Worm (Caenorhabditis elegans) whole organism, late embryonic: ENCODE results near the gene hmg-11.
A peak's percentile ranks its signal among the peaks of the same experiment; 100 is the strongest.

Experiments used
- C08G9.2 ChIP-seq: sonication (generic microtip); optimal IDR thresholded peaks from 2 replicates; lab custom pipeline; 2016; ENCODE audit warnings: mild to moderate bottlenecking, missing genetic modification characterization, moderate library complexity, missing compliant biosample characterization
- C38D4.7 ChIP-seq: fragments of 200-800 bp; sonication (Bioruptor generic); optimal IDR thresholded peaks from 2 replicates; lab custom pipeline; 2018; ENCODE audit warnings: mild to moderate bottlenecking, missing genetic modification characterization, moderate library complexity, missing compliant biosample characterization
- F13H6.1 ChIP-seq: sonication (generic microtip); optimal IDR thresholded peaks from 2 replicates; lab custom pipeline; 2016; ENCODE audit warnings: missing genetic modification characterization, missing compliant biosample characterization
- T23F11.4 ChIP-seq: fragments of 200-800 bp; sonication (Bioruptor generic); optimal IDR thresholded peaks from 2 replicates; lab custom pipeline; 2018; ENCODE audit warnings: mild to moderate bottlenecking, missing genetic modification characterization, missing compliant biosample characterization
- ahr-1 ChIP-seq: sonication (generic microtip); optimal IDR thresholded peaks from 2 replicates; lab custom pipeline; 2016; ENCODE audit warnings: missing genetic modification characterization, missing compliant biosample characterization
- ama-1 ChIP-seq: fragments of 150-350 bp; optimal IDR thresholded peaks from 2 replicates; lab custom pipeline; 2014
- ceh-14 ChIP-seq: sonication (generic microtip); optimal IDR thresholded peaks from 2 replicates; lab custom pipeline; 2016; ENCODE audit warnings: missing genotype, missing genetic modification characterization, missing compliant biosample characterization
- ceh-18 ChIP-seq: sonication (generic microtip); optimal IDR thresholded peaks from 2 replicates; lab custom pipeline; 2016; ENCODE audit warnings: missing genetic modification characterization, missing compliant biosample characterization
- ceh-19 ChIP-seq: fragments of 200-800 bp; sonication (Bioruptor generic); optimal IDR thresholded peaks from 2 replicates; lab custom pipeline; 2018; ENCODE audit warnings: mild to moderate bottlenecking, missing genetic modification characterization, missing compliant biosample characterization
- ceh-2 ChIP-seq: sonication (generic microtip); optimal IDR thresholded peaks from 2 replicates; lab custom pipeline; 2016; ENCODE audit warnings: missing genotype, missing genetic modification characterization, missing compliant biosample characterization
- ceh-30 ChIP-seq: fragments of 150-350 bp; optimal IDR thresholded peaks from 2 replicates; lab custom pipeline; 2014; ENCODE audit warnings: missing biosample characterization, missing genetic modification characterization
- ceh-34 ChIP-seq: sonication (generic microtip); optimal IDR thresholded peaks from 2 replicates; lab custom pipeline; 2016; ENCODE audit warnings: mild to moderate bottlenecking, missing genetic modification characterization, missing compliant biosample characterization
- ceh-45 ChIP-seq: fragments of 200-800 bp; sonication (Bioruptor generic); IDR thresholded peaks from 2 replicates; pipeline ENCODE4 v1.3.6; 2022; ENCODE audit warnings: missing genetic modification reagents, missing genetic modification characterization, missing compliant biosample characterization
- ceh-6 ChIP-seq: fragments of 200-800 bp; sonication (Bioruptor generic); optimal IDR thresholded peaks from 2 replicates; lab custom pipeline; 2018; ENCODE audit warnings: mild to moderate bottlenecking, missing genetic modification characterization, missing compliant biosample characterization
- ceh-9 ChIP-seq: sonication (generic microtip); optimal IDR thresholded peaks from 2 replicates; lab custom pipeline; 2016; ENCODE audit warnings: mild to moderate bottlenecking, missing genetic modification characterization, inconsistent platforms, missing compliant biosample characterization
- che-1 ChIP-seq: sonication (generic microtip); optimal IDR thresholded peaks from 2 replicates; lab custom pipeline; 2016; ENCODE audit warnings: mild to moderate bottlenecking, missing genetic modification characterization, missing compliant biosample characterization
- elt-4 ChIP-seq: sonication (generic microtip); optimal IDR thresholded peaks from 2 replicates; lab custom pipeline; 2016; ENCODE audit warnings: missing genetic modification characterization, missing compliant biosample characterization
- fax-1 ChIP-seq: sonication (generic microtip); optimal IDR thresholded peaks from 2 replicates; lab custom pipeline; 2016; ENCODE audit warnings: missing genotype, missing genetic modification characterization, missing compliant biosample characterization
- fkh-10 ChIP-seq: fragments of 150-350 bp; optimal IDR thresholded peaks from 2 replicates; lab custom pipeline; 2014; ENCODE audit warnings: missing biosample characterization, missing genetic modification reagents, missing genetic modification characterization
- fkh-6 ChIP-seq: sonication (generic microtip); optimal IDR thresholded peaks from 2 replicates; lab custom pipeline; 2016; ENCODE audit warnings: missing genetic modification characterization, missing compliant biosample characterization
- hlh-13 ChIP-seq: fragments of 200-800 bp; sonication (Bioruptor generic); optimal IDR thresholded peaks from 2 replicates; lab custom pipeline; 2018; ENCODE audit warnings: mild to moderate bottlenecking, missing genetic modification characterization, missing compliant biosample characterization
- hlh-30 ChIP-seq: sonication (generic microtip); optimal IDR thresholded peaks from 2 replicates; lab custom pipeline; 2017; ENCODE audit warnings: antibody characterized with exemption, missing genetic modification characterization, missing compliant biosample characterization; ENCODE audit not compliant: insufficient read depth
- hlh-8 ChIP-seq: sonication (generic microtip); optimal IDR thresholded peaks from 2 replicates; lab custom pipeline; 2016; ENCODE audit warnings: missing genotype, missing genetic modification characterization, missing compliant biosample characterization
- nfya-1 ChIP-seq: sonication (generic microtip); optimal IDR thresholded peaks from 2 replicates; lab custom pipeline; 2017; ENCODE audit warnings: missing genetic modification characterization, mild to moderate bottlenecking, missing compliant biosample characterization, antibody characterized with exemption, moderate library complexity
- nhr-11 ChIP-seq: fragments of 150-350 bp; optimal IDR thresholded peaks from 2 replicates; lab custom pipeline; 2014; ENCODE audit warnings: missing biosample characterization, missing genetic modification characterization
- nhr-232 ChIP-seq: sonication (generic microtip); optimal IDR thresholded peaks from 2 replicates; lab custom pipeline; 2016; ENCODE audit warnings: missing genetic modification characterization, missing compliant biosample characterization
- npax-4 ChIP-seq: sonication (generic microtip); optimal IDR thresholded peaks from 2 replicates; lab custom pipeline; 2016; ENCODE audit warnings: missing genetic modification characterization, missing compliant biosample characterization
- pag-3 ChIP-seq: sonication (generic microtip); optimal IDR thresholded peaks from 2 replicates; lab custom pipeline; 2016; ENCODE audit warnings: missing compliant biosample characterization, missing genetic modification characterization, borderline replicate concordance
- pax-1 ChIP-seq: fragments of 150-350 bp; optimal IDR thresholded peaks from 2 replicates; lab custom pipeline; 2014; ENCODE audit warnings: missing biosample characterization, missing genetic modification characterization
- pha-4 ChIP-seq: fragments of 150-350 bp; optimal IDR thresholded peaks from 2 replicates; lab custom pipeline; 2018; ENCODE audit warnings: missing biosample characterization, missing genetic modification reagents, missing genetic modification characterization
- ref-2 ChIP-seq: sonication (generic microtip); optimal IDR thresholded peaks from 2 replicates; lab custom pipeline; 2016; ENCODE audit warnings: missing genetic modification characterization, missing compliant biosample characterization
- rnt-1 ChIP-seq: sonication (generic microtip); optimal IDR thresholded peaks from 2 replicates; lab custom pipeline; 2016; ENCODE audit warnings: missing genetic modification characterization, missing compliant biosample characterization
- sox-2 ChIP-seq: fragments of 200-800 bp; sonication (Bioruptor generic); IDR thresholded peaks from 2 replicates; pipeline ENCODE4 v1.3.6; 2022; ENCODE audit warnings: missing genetic modification reagents, missing genetic modification characterization, missing compliant biosample characterization
- sox-4 ChIP-seq: sonication (generic microtip); optimal IDR thresholded peaks from 2 replicates; lab custom pipeline; 2017; ENCODE audit warnings: mild to moderate bottlenecking, missing genetic modification characterization, inconsistent platforms, missing compliant biosample characterization
- tbx-7 ChIP-seq: sonication (generic microtip); optimal IDR thresholded peaks from 2 replicates; lab custom pipeline; 2016; ENCODE audit warnings: missing genotype, missing genetic modification characterization, missing compliant biosample characterization
- unc-3 ChIP-seq, 2 experiments: fragments of 200-800 bp in 1 of 2; sonication (Bioruptor generic) in 1 of 2; sonication (generic microtip) in 1 of 2; conservative IDR thresholded peaks in 1 of 2; optimal IDR thresholded peaks in 1 of 2; 2 replicates each; pipeline versions ENCODE4 v1.3.6 to Lab custom; 2016 to 2022; ENCODE audit warnings: missing compliant biosample characterization in 2 of 2, missing genetic modification characterization in 2 of 2, missing genetic modification reagents in 1 of 2
- unc-55 ChIP-seq: sonication (generic microtip); optimal IDR thresholded peaks from 2 replicates; lab custom pipeline; 2017; ENCODE audit warnings: missing biosample characterization, missing genetic modification reagents, missing genetic modification characterization
- unc-86 ChIP-seq: sonication (generic microtip); optimal IDR thresholded peaks from 2 replicates; lab custom pipeline; 2016; ENCODE audit warnings: missing genetic modification characterization, missing compliant biosample characterization
- zip-5 ChIP-seq: sonication (generic microtip); optimal IDR thresholded peaks from 2 replicates; lab custom pipeline; 2016; ENCODE audit warnings: missing genetic modification characterization, missing compliant biosample characterization
- ztf-16 ChIP-seq: sonication (generic microtip); optimal IDR thresholded peaks from 2 replicates; lab custom pipeline; 2017; ENCODE audit warnings: missing genetic modification characterization, missing compliant biosample characterization

hmg-11 gene

ce11 chrII:4706359-4706871 lies 33.5 kb downstream of the hmg-11 start, which contains the start of the genes F10G7.9 and tsn-1:
TSS of gene F10G7.9 (minus strand) at chrII:4706485.
TSS of gene tsn-1 (plus strand) at chrII:4706821.
- TF ChIP-seq pax-1 (tag; lab: Kevin White, UChicago) (no peak), hlh-30 (tag; lab: Kevin White, UChicago) (peak; percentile 41), ama-1 (lab: Kevin White, UChicago) (no peak), nfya-1 (tag; lab: Kevin White, UChicago) (peak; percentile 56)

ce11 chrII:4710120-4710519 lies 37.2 kb downstream of the hmg-11 start, which contains the start of gene tag-151:
TSS of gene tag-151 (plus strand) at chrII:4710277.
- TF ChIP-seq npax-4 (no peak), ceh-30 (tag; lab: Kevin White, UChicago) (no peak), che-1 (no peak), nfya-1 (tag; lab: Kevin White, UChicago) (no peak), unc-55 (no peak), unc-86 (tag; lab: Kevin White, UChicago) (no peak), ceh-9 (tag; lab: Kevin White, UChicago) (no peak), tbx-7 (tag; lab: Kevin White, UChicago) (no peak), nhr-232 (tag; lab: Kevin White, UChicago) (no peak), fkh-6 (no peak), C38D4.7 (GFP tag; lab: Kevin White, UChicago) (no peak), sox-2 (GFP tag; lab: Robert Waterston, UW) (no peak), T23F11.4 (GFP tag; lab: Kevin White, UChicago) (no peak)

ce11 chrII:4710813-4711212 lies 37.9 kb downstream of the hmg-11 start:
- TF ChIP-seq ref-2 (tag; lab: Kevin White, UChicago) (no peak), hlh-8 (no peak), ceh-34 (no peak), unc-86 (tag; lab: Kevin White, UChicago) (no peak), ama-1 (lab: Kevin White, UChicago) (no peak), pag-3 (tag; lab: Kevin White, UChicago) (no peak), hlh-13 (GFP tag; lab: Kevin White, UChicago) (no peak), ceh-18 (tag; lab: Kevin White, UChicago) (no peak), ceh-19 (GFP tag; lab: Kevin White, UChicago) (no peak), sox-4 (tag; lab: Kevin White, UChicago) (no peak), tbx-7 (tag; lab: Kevin White, UChicago) (no peak), elt-4 (tag; lab: Kevin White, UChicago) (no peak), ceh-14 (tag; lab: Kevin White, UChicago) (no peak), fkh-10 (no peak), rnt-1 (tag; lab: Kevin White, UChicago) (no peak), F13H6.1 (tag; lab: Kevin White, UChicago) (no peak), che-1 (no peak), C08G9.2 (tag; lab: Kevin White, UChicago) (no peak), ztf-16 (tag; lab: Kevin White, UChicago) (no peak)

ce11 chrII:4715676-4716075 lies 42.8 kb downstream of the hmg-11 start, which contains the start of gene F41C3.8:
TSS of gene F41C3.8 (plus strand) at chrII:4716046.
- TF ChIP-seq unc-3 (GFP tag; conservative IDR thresholded peaks at IDR 0.05; lab: Robert Waterston, UW) (no peak), unc-3 (tag; optimal IDR thresholded peaks at IDR 0.05; lab: Kevin White, UChicago) (no peak), ceh-6 (GFP tag; lab: Kevin White, UChicago) (no peak), ceh-2 (tag; lab: Kevin White, UChicago) (no peak), ceh-45 (GFP tag; lab: Robert Waterston, UW) (no peak), pha-4 (no peak), fkh-6 (no peak), zip-5 (no peak), ahr-1 (tag; lab: Kevin White, UChicago) (no peak), ztf-16 (tag; lab: Kevin White, UChicago) (no peak), fax-1 (no peak), nfya-1 (tag; lab: Kevin White, UChicago) (no peak), nhr-11 (tag; lab: Kevin White, UChicago) (no peak), ceh-14 (tag; lab: Kevin White, UChicago) (no peak)
- TF ChIP-seq, all 69 proteins: peak for 0
